Worm (Caenorhabditis elegans) whole organism, late embryonic: Measurements from ENCODE around the gene K12D12.5.

Source experiments
- C38D4.7 ChIP-seq: fragments of 200-800 bp; sonication (Bioruptor generic); optimal IDR thresholded peaks from 2 replicates; lab custom pipeline; 2018; ENCODE audit warnings: mild to moderate bottlenecking, missing genetic modification characterization, moderate library complexity, missing compliant biosample characterization
- K02D7.2 ChIP-seq: sonication (generic microtip); optimal IDR thresholded peaks from 2 replicates; lab custom pipeline; 2017; ENCODE audit warnings: mild to moderate bottlenecking, missing genetic modification characterization, missing compliant biosample characterization
- Y22D7AL.16 ChIP-seq: sonication (generic microtip); optimal IDR thresholded peaks from 2 replicates; lab custom pipeline; 2016; ENCODE audit warnings: missing genetic modification characterization, missing compliant biosample characterization
- ahr-1 ChIP-seq: sonication (generic microtip); optimal IDR thresholded peaks from 2 replicates; lab custom pipeline; 2016; ENCODE audit warnings: missing genetic modification characterization, missing compliant biosample characterization
- ceh-18 ChIP-seq: sonication (generic microtip); optimal IDR thresholded peaks from 2 replicates; lab custom pipeline; 2016; ENCODE audit warnings: missing genetic modification characterization, missing compliant biosample characterization
- ceh-30 ChIP-seq: fragments of 150-350 bp; optimal IDR thresholded peaks from 2 replicates; lab custom pipeline; 2014; ENCODE audit warnings: missing biosample characterization, missing genetic modification characterization
- ceh-45 ChIP-seq: fragments of 200-800 bp; sonication (Bioruptor generic); IDR thresholded peaks from 2 replicates; pipeline ENCODE4 v1.3.6; 2022; ENCODE audit warnings: missing genetic modification reagents, missing genetic modification characterization, missing compliant biosample characterization
- ceh-48 ChIP-seq: sonication (generic microtip); optimal IDR thresholded peaks from 2 replicates; lab custom pipeline; 2016; ENCODE audit warnings: missing genetic modification characterization, inconsistent platforms, missing compliant biosample characterization
- ceh-9 ChIP-seq: sonication (generic microtip); optimal IDR thresholded peaks from 2 replicates; lab custom pipeline; 2016; ENCODE audit warnings: mild to moderate bottlenecking, missing genetic modification characterization, inconsistent platforms, missing compliant biosample characterization
- dmd-4 ChIP-seq: sonication (generic microtip); optimal IDR thresholded peaks from 2 replicates; lab custom pipeline; 2016; ENCODE audit warnings: borderline replicate concordance, missing genetic modification characterization, missing compliant biosample characterization
- elt-2 ChIP-seq: sonication (generic microtip); optimal IDR thresholded peaks from 2 replicates; lab custom pipeline; 2016; ENCODE audit warnings: missing genetic modification reagents, missing genetic modification characterization, missing compliant biosample characterization
- fkh-10 ChIP-seq: fragments of 150-350 bp; optimal IDR thresholded peaks from 2 replicates; lab custom pipeline; 2014; ENCODE audit warnings: missing biosample characterization, missing genetic modification reagents, missing genetic modification characterization
- hlh-13 ChIP-seq: fragments of 200-800 bp; sonication (Bioruptor generic); optimal IDR thresholded peaks from 2 replicates; lab custom pipeline; 2018; ENCODE audit warnings: mild to moderate bottlenecking, missing genetic modification characterization, missing compliant biosample characterization
- hlh-15 ChIP-seq: sonication (generic microtip); optimal IDR thresholded peaks from 2 replicates; lab custom pipeline; 2016; ENCODE audit warnings: missing genetic modification characterization, missing compliant biosample characterization
- hlh-8 ChIP-seq: sonication (generic microtip); optimal IDR thresholded peaks from 2 replicates; lab custom pipeline; 2016; ENCODE audit warnings: missing genotype, missing genetic modification characterization, missing compliant biosample characterization
- lin-11 ChIP-seq: fragments of 200-800 bp; sonication (Bioruptor generic); optimal IDR thresholded peaks from 2 replicates; lab custom pipeline; 2018; ENCODE audit warnings: mild to moderate bottlenecking, missing genetic modification characterization, missing compliant biosample characterization
- mec-3 ChIP-seq: sonication (generic microtip); optimal IDR thresholded peaks from 2 replicates; lab custom pipeline; 2016; ENCODE audit warnings: borderline replicate concordance, missing genetic modification characterization, missing compliant biosample characterization
- nfya-1 ChIP-seq: sonication (generic microtip); optimal IDR thresholded peaks from 2 replicates; lab custom pipeline; 2017; ENCODE audit warnings: missing genetic modification characterization, mild to moderate bottlenecking, missing compliant biosample characterization, antibody characterized with exemption, moderate library complexity
- nhr-11 ChIP-seq: fragments of 150-350 bp; optimal IDR thresholded peaks from 2 replicates; lab custom pipeline; 2014; ENCODE audit warnings: missing biosample characterization, missing genetic modification characterization
- npax-4 ChIP-seq: sonication (generic microtip); optimal IDR thresholded peaks from 2 replicates; lab custom pipeline; 2016; ENCODE audit warnings: missing genetic modification characterization, missing compliant biosample characterization
- odd-2 ChIP-seq: sonication (generic microtip); optimal IDR thresholded peaks from 2 replicates; lab custom pipeline; 2017; ENCODE audit warnings: antibody characterized with exemption, mild to moderate bottlenecking, missing genetic modification characterization, missing compliant biosample characterization
- pag-3 ChIP-seq: sonication (generic microtip); optimal IDR thresholded peaks from 2 replicates; lab custom pipeline; 2016; ENCODE audit warnings: missing compliant biosample characterization, missing genetic modification characterization, borderline replicate concordance
- pax-1 ChIP-seq: fragments of 150-350 bp; optimal IDR thresholded peaks from 2 replicates; lab custom pipeline; 2014; ENCODE audit warnings: missing biosample characterization, missing genetic modification characterization
- rnt-1 ChIP-seq: sonication (generic microtip); optimal IDR thresholded peaks from 2 replicates; lab custom pipeline; 2016; ENCODE audit warnings: missing genetic modification characterization, missing compliant biosample characterization
- sox-2 ChIP-seq: fragments of 200-800 bp; sonication (Bioruptor generic); IDR thresholded peaks from 2 replicates; pipeline ENCODE4 v1.3.6; 2022; ENCODE audit warnings: missing genetic modification reagents, missing genetic modification characterization, missing compliant biosample characterization
- tbx-2 ChIP-seq: sonication (generic microtip); optimal IDR thresholded peaks from 2 replicates; lab custom pipeline; 2016; ENCODE audit warnings: missing genetic modification characterization, missing compliant biosample characterization
- tbx-7 ChIP-seq: sonication (generic microtip); optimal IDR thresholded peaks from 2 replicates; lab custom pipeline; 2016; ENCODE audit warnings: missing genotype, missing genetic modification characterization, missing compliant biosample characterization
- unc-3 ChIP-seq, 2 experiments: fragments of 200-800 bp in 1 of 2; sonication (Bioruptor generic) in 1 of 2; sonication (generic microtip) in 1 of 2; conservative IDR thresholded peaks in 1 of 2; optimal IDR thresholded peaks in 1 of 2; 2 replicates each; pipeline versions ENCODE4 v1.3.6 to Lab custom; 2016 to 2022; ENCODE audit warnings: missing compliant biosample characterization in 2 of 2, missing genetic modification characterization in 2 of 2, missing genetic modification reagents in 1 of 2
- unc-55 ChIP-seq: sonication (generic microtip); optimal IDR thresholded peaks from 2 replicates; lab custom pipeline; 2017; ENCODE audit warnings: missing biosample characterization, missing genetic modification reagents, missing genetic modification characterization

The K12D12.5 gene

ce11 chrII:11829920-11830319 is 30.9 kb upstream of the K12D12.5 start, which contains the start of gene pes-5:
TSS of gene pes-5 (minus strand) at chrII:11830020.
- TF ChIP-seq pax-1 (no peak), hlh-13 (GFP tag; lab: Kevin White, UChicago) (no peak)

- TF ChIP-seq unc-55 (GFP tag; lab: Kevin White, UChicago) (peak; percentile 16), ceh-45 (no peak)
Observed at ce11 chrII:11830601-11831000, 30.2 kb upstream of the K12D12.5 start.

- TF ChIP-seq dmd-4 (tag; lab: Kevin White, UChicago) (no peak), hlh-15 (tag; lab: Kevin White, UChicago) (no peak), ceh-48 (tag; lab: Kevin White, UChicago) (no peak), mec-3 (tag; lab: Kevin White, UChicago) (no peak)
- TF ChIP-seq, all 69 proteins: peak for 0
Observed at ce11 chrII:11832475-11832874, 28.4 kb upstream of the K12D12.5 start, which contains the start of gene clec-144. TSS of gene clec-144 (minus strand) at chrII:11832575.

ce11 chrII:11835208-11835607 is 25.6 kb upstream of the K12D12.5 start, which contains the start of gene T27D12.6:
TSS of gene T27D12.6 (plus strand) at chrII:11835508.
- TF ChIP-seq hlh-8 (tag; lab: Kevin White, UChicago) (no peak), C38D4.7 (GFP tag; lab: Kevin White, UChicago) (no peak)
- TF ChIP-seq, all 69 proteins: peak for 0

ce11 chrII:11836554-11837218 is 24.1 kb upstream of the K12D12.5 start:
- peak; percentile 45 for TF ChIP-seq elt-2 (tag; lab: Kevin White, UChicago)
- TF ChIP-seq ceh-9 (tag; lab: Kevin White, UChicago) = no peak
- TF ChIP-seq odd-2 (tag; lab: Kevin White, UChicago) = no peak

- no peak for TF ChIP-seq K02D7.2 (tag; lab: Kevin White, UChicago)
- TF ChIP-seq npax-4 (tag; lab: Kevin White, UChicago) = no peak
- TF ChIP-seq rnt-1 (tag; lab: Kevin White, UChicago) = no peak
- TF ChIP-seq tbx-2 = no peak
- no peak for TF ChIP-seq unc-3 (GFP tag; conservative IDR thresholded peaks at IDR 0.05; lab: Robert Waterston, UW)
- no peak for TF ChIP-seq unc-3 (tag; optimal IDR thresholded peaks at IDR 0.05; lab: Kevin White, UChicago)
- no peak for TF ChIP-seq ahr-1 (tag; lab: Kevin White, UChicago)
- TF ChIP-seq hlh-15 (tag; lab: Kevin White, UChicago) = no peak
- TF ChIP-seq nhr-11 = no peak
- TF ChIP-seq fkh-10 (GFP tag; lab: Kevin White, UChicago) = no peak
- no peak for TF ChIP-seq pag-3 (tag; lab: Kevin White, UChicago)
- no peak for TF ChIP-seq sox-2 (GFP tag; lab: Robert Waterston, UW)
- no peak for TF ChIP-seq ceh-18 (tag; lab: Kevin White, UChicago)
- no peak for TF ChIP-seq ceh-30 (tag; lab: Kevin White, UChicago)
- no peak for TF ChIP-seq nfya-1 (tag; lab: Kevin White, UChicago)
- no peak for TF ChIP-seq lin-11 (tag; lab: Kevin White, UChicago)
- no peak for TF ChIP-seq Y22D7AL.16 (tag; lab: Kevin White, UChicago)
- no peak for TF ChIP-seq tbx-7 (tag; lab: Kevin White, UChicago)
Observed at ce11 chrII:11838353-11838752, 22.5 kb upstream of the K12D12.5 start.
